Fruit fly (Drosophila melanogaster) whole organism, prepupa: ENCODE data around the gene CG6153.

Experiments
- CG10631 ChIP-seq: fragments of 200-800 bp; sonication (Bioruptor generic); optimal IDR thresholded peaks from 2 replicates; lab custom pipeline; 2016; ENCODE audit warnings: missing biosample characterization, missing genetic modification characterization
- CG10669 ChIP-seq: fragments of 200-800 bp; sonication (Bioruptor generic); optimal IDR thresholded peaks from 3 replicates; lab custom pipeline; 2018; ENCODE audit warnings: missing biosample characterization, mild to moderate bottlenecking, missing genetic modification characterization, moderate library complexity
- CG11294 ChIP-seq: fragments of 200-800 bp; sonication (Bioruptor generic); IDR thresholded peaks from 2 replicates; pipeline ENCODE4 v1.3.6; 2022; ENCODE audit warnings: missing biosample characterization, missing genetic modification characterization
- CG11902 ChIP-seq: fragments of 200-800 bp; sonication (Bioruptor generic); optimal IDR thresholded peaks from 3 replicates; lab custom pipeline; 2016; ENCODE audit warnings: missing biosample characterization, missing genetic modification characterization
- CG15336 ChIP-seq: fragments of 200-800 bp; sonication (Bioruptor generic); IDR thresholded peaks from 2 replicates; pipeline ENCODE4 v1.3.6; 2022; ENCODE audit warnings: missing biosample characterization, missing genetic modification characterization
- CG1621 ChIP-seq: fragments of 200-800 bp; sonication (Bioruptor generic); optimal IDR thresholded peaks from 3 replicates; lab custom pipeline; 2018; ENCODE audit warnings: missing biosample characterization, mild to moderate bottlenecking, missing genetic modification characterization
- CG31627 ChIP-seq: fragments of 200-800 bp; sonication (Bioruptor generic); optimal IDR thresholded peaks from 3 replicates; lab custom pipeline; 2016; ENCODE audit warnings: missing biosample characterization, missing genetic modification characterization
- CG32006 ChIP-seq: fragments of 200-800 bp; sonication (Bioruptor generic); optimal IDR thresholded peaks from 3 replicates; lab custom pipeline; 2017; ENCODE audit warnings: missing biosample characterization, mild to moderate bottlenecking, missing genetic modification characterization
- CG34406 ChIP-seq: fragments of 200-800 bp; sonication (Bioruptor generic); optimal IDR thresholded peaks from 3 replicates; lab custom pipeline; 2016; ENCODE audit warnings: missing biosample characterization, missing genetic modification characterization
- CG3919 ChIP-seq: fragments of 200-800 bp; sonication (Bioruptor generic); optimal IDR thresholded peaks from 3 replicates; lab custom pipeline; 2016; ENCODE audit warnings: missing biosample characterization, missing genetic modification characterization
- CG4318 ChIP-seq: fragments of 200-800 bp; sonication (Bioruptor generic); optimal IDR thresholded peaks from 3 replicates; lab custom pipeline; 2017; ENCODE audit warnings: missing biosample characterization, mild to moderate bottlenecking, missing genetic modification characterization
- CG6276 ChIP-seq: fragments of 200-800 bp; sonication (Bioruptor generic); optimal IDR thresholded peaks from 2 replicates; lab custom pipeline; 2017; ENCODE audit warnings: missing biosample characterization, mild to moderate bottlenecking, missing genetic modification characterization
- CG6792 ChIP-seq: fragments of 200-800 bp; sonication (Bioruptor generic); optimal IDR thresholded peaks from 3 replicates; lab custom pipeline; 2016; ENCODE audit warnings: missing biosample characterization, missing genetic modification characterization
- CG6808 ChIP-seq: fragments of 200-800 bp; sonication (Bioruptor generic); optimal IDR thresholded peaks from 3 replicates; lab custom pipeline; 2017; ENCODE audit warnings: missing biosample characterization, missing genetic modification characterization, mild to moderate bottlenecking, moderate library complexity, missing genetic modification reagents
- CG6854 ChIP-seq: fragments of 200-800 bp; sonication (Bioruptor generic); optimal IDR thresholded peaks from 2 replicates; lab custom pipeline; 2017; ENCODE audit warnings: missing biosample characterization, mild to moderate bottlenecking, missing genetic modification characterization
- CG7368 ChIP-seq: fragments of 200-800 bp; sonication (Bioruptor generic); optimal IDR thresholded peaks from 3 replicates; lab custom pipeline; 2016; ENCODE audit warnings: missing biosample characterization, missing genetic modification characterization
- CG8119 ChIP-seq: fragments of 200-800 bp; sonication (Bioruptor generic); IDR thresholded peaks from 3 replicates; pipeline ENCODE4 v1.3.6; 2022; ENCODE audit warnings: missing biosample characterization, missing genetic modification characterization
- CG8319 ChIP-seq: fragments of 200-800 bp; sonication (Bioruptor generic); optimal IDR thresholded peaks from 3 replicates; lab custom pipeline; 2016; ENCODE audit warnings: missing biosample characterization, missing genetic modification characterization
- CG9139 ChIP-seq: fragments of 200-800 bp; sonication (Bioruptor generic); optimal IDR thresholded peaks from 3 replicates; lab custom pipeline; 2017; ENCODE audit warnings: missing biosample characterization, mild to moderate bottlenecking, missing genetic modification characterization
- Eip75B ChIP-seq: fragments of 200-800 bp; sonication (Bioruptor generic); optimal IDR thresholded peaks from 3 replicates; lab custom pipeline; 2016; ENCODE audit warnings: missing biosample characterization, missing genetic modification characterization
- Eip78C ChIP-seq: fragments of 200-800 bp; sonication (Bioruptor generic); peaks from one replicate; lab custom pipeline; 2016; ENCODE audit warnings: missing biosample characterization, missing genetic modification characterization
- Ets96B ChIP-seq: fragments of 200-800 bp; optimal IDR thresholded peaks from 2 replicates; lab custom pipeline; 2019; ENCODE audit warnings: missing biosample characterization, mild to moderate bottlenecking, missing genetic modification characterization, moderate library complexity
- Gug ChIP-seq: fragments of 200-800 bp; sonication (Bioruptor generic); IDR thresholded peaks from 2 replicates; pipeline ENCODE4 v1.3.6; 2022; ENCODE audit warnings: missing biosample characterization, missing genetic modification characterization
- Hr38 ChIP-seq: sonication (Bioruptor generic); optimal IDR thresholded peaks from 2 replicates; lab custom pipeline; 2016; ENCODE audit warnings: missing biosample characterization, missing genetic modification characterization
- Hr39 ChIP-seq: fragments of 200-800 bp; sonication (Bioruptor generic); optimal IDR thresholded peaks from 2 replicates; lab custom pipeline; 2016; ENCODE audit warnings: missing biosample characterization, missing genetic modification characterization
- Hr4 ChIP-seq: fragments of 200-800 bp; sonication (Bioruptor generic); optimal IDR thresholded peaks from 3 replicates; lab custom pipeline; 2016; ENCODE audit warnings: missing biosample characterization, missing genetic modification characterization
- Met ChIP-seq: fragments of 200-800 bp; sonication (Bioruptor generic); optimal IDR thresholded peaks from 3 replicates; lab custom pipeline; 2016; ENCODE audit warnings: missing biosample characterization, missing genetic modification characterization
- OdsH ChIP-seq: fragments of 200-800 bp; sonication (Bioruptor generic); optimal IDR thresholded peaks from 3 replicates; lab custom pipeline; 2016; ENCODE audit warnings: missing biosample characterization, missing genetic modification characterization
- Smox ChIP-seq: fragments of 200-800 bp; sonication (Bioruptor generic); optimal IDR thresholded peaks from 3 replicates; lab custom pipeline; 2016; ENCODE audit warnings: missing biosample characterization, missing genetic modification characterization
- Sox102F ChIP-seq: fragments of 200-800 bp; sonication (Bioruptor generic); optimal IDR thresholded peaks from 2 replicates; lab custom pipeline; 2016; ENCODE audit warnings: missing biosample characterization, mild to moderate bottlenecking, missing genetic modification characterization
- Sox14 ChIP-seq: fragments of 200-800 bp; sonication (Bioruptor generic); optimal IDR thresholded peaks from 3 replicates; lab custom pipeline; 2016; ENCODE audit warnings: missing biosample characterization, missing genetic modification characterization
- achi ChIP-seq: fragments of 200-800 bp; sonication (Bioruptor generic); optimal IDR thresholded peaks from 3 replicates; lab custom pipeline; 2016; ENCODE audit warnings: missing biosample characterization, missing genetic modification characterization
- acj6 ChIP-seq: fragments of 200-800 bp; sonication (Bioruptor generic); optimal IDR thresholded peaks from 3 replicates; lab custom pipeline; 2016; ENCODE audit warnings: missing biosample characterization, missing genetic modification characterization
- cyc ChIP-seq: fragments of 200-800 bp; sonication (Bioruptor generic); optimal IDR thresholded peaks from 3 replicates; lab custom pipeline; 2016; ENCODE audit warnings: missing biosample characterization, missing genetic modification characterization
- dac ChIP-seq: fragments of 200-800 bp; sonication (Bioruptor generic); optimal IDR thresholded peaks from 2 replicates; lab custom pipeline; 2017; ENCODE audit warnings: missing biosample characterization, mild to moderate bottlenecking, missing genetic modification characterization
- eg ChIP-seq: fragments of 200-800 bp; sonication (Bioruptor generic); IDR thresholded peaks from 3 replicates; pipeline ENCODE4 v1.3.6; 2022; ENCODE audit warnings: missing biosample characterization, missing genetic modification characterization
- fd59A ChIP-seq: fragments of 200-800 bp; sonication (Bioruptor generic); optimal IDR thresholded peaks from 2 replicates; lab custom pipeline; 2017; ENCODE audit warnings: missing biosample characterization, mild to moderate bottlenecking, missing genetic modification characterization, missing genetic modification reagents
- fd85E ChIP-seq: fragments of 200-800 bp; sonication (Bioruptor generic); optimal IDR thresholded peaks from 3 replicates; lab custom pipeline; 2016; ENCODE audit warnings: missing biosample characterization, missing genetic modification characterization
- fkh ChIP-seq: fragments of 200-800 bp; sonication (Bioruptor generic); optimal IDR thresholded peaks from 3 replicates; lab custom pipeline; 2017; ENCODE audit warnings: missing biosample characterization, mild to moderate bottlenecking, missing genetic modification characterization, moderate library complexity
- lz ChIP-seq: fragments of 200-800 bp; sonication (Bioruptor generic); optimal IDR thresholded peaks from 3 replicates; lab custom pipeline; 2016; ENCODE audit warnings: missing biosample characterization, missing genetic modification characterization
- pdm3 ChIP-seq: fragments of 200-800 bp; sonication (Bioruptor generic); optimal IDR thresholded peaks from 3 replicates; lab custom pipeline; 2016; ENCODE audit warnings: missing biosample characterization, missing genetic modification characterization
- salr ChIP-seq, 2 experiments: fragments of 200-800 bp; sonication (Bioruptor generic); optimal IDR thresholded peaks; 3 replicates each; lab custom pipeline; 2016 to 2018; ENCODE audit warnings: missing biosample characterization in 2 of 2, missing genetic modification characterization in 2 of 2, mild to moderate bottlenecking in 1 of 2
- spab ChIP-seq: fragments of 200-800 bp; sonication (Bioruptor generic); optimal IDR thresholded peaks from 2 replicates; lab custom pipeline; 2017; ENCODE audit warnings: missing biosample characterization, mild to moderate bottlenecking, missing genetic modification characterization, missing genetic modification reagents
- svp ChIP-seq: fragments of 200-800 bp; sonication (Bioruptor generic); peaks from one replicate; lab custom pipeline; 2016; ENCODE audit warnings: missing biosample characterization, missing genetic modification characterization
- topi ChIP-seq: fragments of 200-800 bp; sonication (Bioruptor generic); optimal IDR thresholded peaks from 3 replicates; lab custom pipeline; 2016; ENCODE audit warnings: missing biosample characterization, missing genetic modification characterization
- vri ChIP-seq: fragments of 200-800 bp; sonication (Bioruptor generic); optimal IDR thresholded peaks from 3 replicates; lab custom pipeline; 2016; ENCODE audit warnings: missing biosample characterization, mild to moderate bottlenecking, missing genetic modification characterization

The CG6153 gene

DNA sequence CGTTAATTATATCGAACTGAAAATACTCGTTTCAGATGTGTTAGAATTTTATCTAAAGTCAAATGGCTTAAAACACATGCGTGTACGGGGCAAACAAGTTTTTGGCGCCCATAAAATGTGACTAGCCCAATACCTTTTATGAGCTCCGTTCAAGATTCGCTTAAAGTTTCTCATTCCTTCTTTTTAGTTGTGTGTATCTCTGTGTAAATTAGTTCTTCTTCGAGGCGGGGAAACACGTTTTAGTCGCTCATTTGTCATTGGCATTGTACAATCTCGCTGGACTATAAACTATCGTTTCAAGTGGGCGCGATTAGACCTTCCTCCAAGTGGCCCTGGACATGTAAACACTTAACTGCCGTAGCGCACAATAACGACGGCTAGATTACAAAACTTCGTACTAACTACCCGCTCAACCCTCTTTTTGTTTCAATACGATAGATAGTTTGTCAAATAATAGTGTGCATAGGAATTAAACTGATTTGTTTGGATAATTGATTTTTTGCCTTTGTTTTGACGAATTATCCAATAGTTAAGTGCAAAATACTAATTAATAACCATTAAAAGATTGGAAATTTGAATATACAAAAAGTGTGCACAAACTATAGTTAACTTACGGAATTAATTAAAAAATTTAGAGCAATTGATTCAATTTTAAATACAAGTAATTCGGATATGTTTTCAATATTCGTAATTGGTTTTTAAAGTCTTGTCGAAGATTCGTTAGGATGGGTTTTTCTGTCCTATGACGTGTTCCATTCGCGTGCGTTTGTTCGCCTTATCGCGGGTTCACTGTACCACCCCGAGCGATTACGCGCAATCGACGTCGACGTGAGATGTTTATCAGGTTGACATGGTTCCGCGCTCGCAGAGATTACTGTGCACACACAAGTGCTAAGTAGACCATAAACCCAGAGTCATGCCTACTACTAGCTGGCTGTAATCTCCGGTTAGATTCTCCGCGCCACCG lies 27.9 kb downstream of the CG6153 start (continued):
- TF ChIP-seq CG31627: no peak
- TF ChIP-seq CG6808: no peak
- TF ChIP-seq CG6792 (GFP tag; lab: Kevin White, UChicago): no peak
- TF ChIP-seq lz: peak; percentile 24
- TF ChIP-seq achi: peak; percentile 22
- peak; percentile 15 for TF ChIP-seq Eip75B (GFP tag; lab: Kevin White, UChicago)
- no peak for TF ChIP-seq Smox (GFP tag; lab: Kevin White, UChicago)
- no peak for TF ChIP-seq CG8319 (GFP tag; lab: Kevin White, UChicago)
- no peak for TF ChIP-seq Hr38 (GFP tag; lab: Kevin White, UChicago)
- no peak for TF ChIP-seq Sox102F (GFP tag; lab: Kevin White, UChicago)
- no peak for TF ChIP-seq CG1621 (tag; lab: Kevin White, UChicago)
- TF ChIP-seq CG9139: no peak
- no peak for TF ChIP-seq Hr39
- peak; percentile 54 for TF ChIP-seq Ets96B (tag; lab: Kevin White, UChicago)
- no peak for TF ChIP-seq CG11902 (GFP tag; lab: Kevin White, UChicago)
- peak; percentile 36; the same call in 1 of the 2 replicates for TF ChIP-seq CG11294 (GFP tag; lab: Robert Waterston, UW)

DNA sequence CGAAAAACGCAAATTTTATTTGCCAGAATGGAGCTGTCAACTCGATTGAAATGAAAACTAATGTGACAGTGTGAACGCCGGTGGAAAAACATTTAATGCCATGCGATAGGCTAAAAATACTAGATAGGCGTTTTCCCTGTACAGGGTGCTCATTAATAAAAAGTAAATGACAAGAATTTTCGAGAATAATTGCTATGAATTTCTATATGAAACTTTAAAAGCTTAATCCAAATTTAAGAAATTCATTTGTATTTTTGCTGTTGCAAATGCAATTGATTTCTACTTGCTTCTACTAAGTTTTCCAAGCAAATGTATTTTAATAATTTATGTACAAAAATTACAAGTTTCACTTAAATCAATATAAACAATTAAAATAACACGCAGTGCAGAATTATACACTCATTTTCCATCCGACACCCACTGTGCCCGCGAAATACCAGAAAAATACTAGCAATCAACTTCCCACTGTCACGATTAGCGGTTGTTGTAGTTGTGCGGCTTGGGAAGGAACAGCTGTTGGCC lies 29.1 kb downstream of the CG6153 start, which contains the start of gene Pih1D1:
Pih1D1 (minus strand) TSS at position 50 of the 522 bp plus-strand sequence.
- TF ChIP-seq topi (peak; percentile 95), fd85E (GFP tag; lab: Kevin White, UChicago) (peak; percentile 71), CG34406 (GFP tag; lab: Kevin White, UChicago) (peak; percentile 93), pdm3 (peak; percentile 96), CG9139 (peak; percentile 78), Hr4 (GFP tag; lab: Kevin White, UChicago) (peak; percentile 97), CG11902 (GFP tag; lab: Kevin White, UChicago) (peak; percentile 95), Sox102F (GFP tag; lab: Kevin White, UChicago) (peak; percentile 85), CG11294 (GFP tag; lab: Robert Waterston, UW) (peak; percentile 97), CG6276 (GFP tag; lab: Kevin White, UChicago) (peak; percentile 94), svp (GFP tag; lab: Kevin White, UChicago) (peak; percentile 97), CG32006 (GFP tag; lab: Kevin White, UChicago) (peak; percentile 98), Gug (GFP tag; lab: Robert Waterston, UW) (peak; percentile 97), eg (GFP tag; lab: Robert Waterston, UW) (peak; percentile 96), CG15336 (peak; percentile 94), Sox14 (peak; percentile 95), CG10669 (GFP tag; lab: Kevin White, UChicago) (peak; percentile 95), CG31627 (peak; percentile 97), OdsH (GFP tag; lab: Kevin White, UChicago) (peak; percentile 97), vri (peak; percentile 73), achi (peak; percentile 94), Hr38 (GFP tag; lab: Kevin White, UChicago) (peak; percentile 73), dac (GFP tag; lab: Kevin White, UChicago) (peak; percentile 94), acj6 (GFP tag; lab: Kevin White, UChicago) (peak; percentile 97), Eip75B (GFP tag; lab: Kevin White, UChicago) (peak; percentile 94), salr (GFP tag; optimal IDR thresholded peaks at IDR 0.05; lab: Kevin White, UChicago) (peak; percentile 86 to 97), CG6854 (peak; percentile 49), Met (peak; percentile 95), CG4318 (GFP tag; lab: Kevin White, UChicago) (peak; percentile 98), CG8119 (GFP tag; lab: Robert Waterston, UW) (peak; percentile 97), fkh (GFP tag; lab: Kevin White, UChicago) (no peak), CG1621 (tag; lab: Kevin White, UChicago) (peak; percentile 80), CG3919 (peak; percentile 96), CG10631 (GFP tag; lab: Kevin White, UChicago) (peak; percentile 97), cyc (GFP tag; lab: Kevin White, UChicago) (peak; percentile 94), CG7368 (peak; percentile 84), fd59A (peak; percentile 92), CG6792 (GFP tag; lab: Kevin White, UChicago) (peak; percentile 90), Smox (GFP tag; lab: Kevin White, UChicago) (peak; percentile 94), spab (GFP tag; lab: Kevin White, UChicago) (peak; percentile 89), Eip78C (GFP tag; lab: Kevin White, UChicago) (peak; percentile 99)
